Fruit fly (Drosophila melanogaster) whole organism, embryonic: ENCODE measurements around the gene Vta1.
A peak's percentile ranks its signal among the peaks of the same experiment; 100 is the strongest.

Experiments used
- BEAF-32 ChIP-seq: fragments of 200-800 bp; sonication (Bioruptor generic); optimal IDR thresholded peaks from 3 replicates; lab custom pipeline; 2017; ENCODE audit warnings: missing biosample characterization, missing genetic modification characterization, mild to moderate bottlenecking, moderate library complexity, missing genetic modification reagents
- Bgb ChIP-seq: fragments of 200-800 bp; sonication (Bioruptor generic); IDR thresholded peaks from 2 replicates; pipeline ENCODE4 v1.3.6; 2022; ENCODE audit warnings: missing biosample characterization, missing genetic modification characterization; ENCODE audit not compliant: partially characterized antibody
- CG10267 ChIP-seq: fragments of 200-800 bp; sonication (Bioruptor generic); optimal IDR thresholded peaks from 2 replicates; lab custom pipeline; 2018; ENCODE audit warnings: missing biosample characterization, mild to moderate bottlenecking, missing genetic modification characterization, moderate library complexity
- CG10321 ChIP-seq: fragments of 200-800 bp; sonication (Bioruptor generic); IDR thresholded peaks from 2 replicates; pipeline ENCODE4 v1.3.6; 2022; ENCODE audit warnings: missing biosample characterization, missing genetic modification characterization
- CG10431 ChIP-seq: fragments of 200-800 bp; sonication (Bioruptor generic); optimal IDR thresholded peaks from 3 replicates; lab custom pipeline; 2018; ENCODE audit warnings: missing biosample characterization, mild to moderate bottlenecking, missing genetic modification characterization
- CG10462 ChIP-seq: fragments of 200-800 bp; sonication (Bioruptor generic); optimal IDR thresholded peaks from 2 replicates; lab custom pipeline; 2016; ENCODE audit warnings: missing biosample characterization, missing genetic modification characterization
- CG12104 ChIP-seq: fragments of 200-800 bp; sonication (Bioruptor generic); optimal IDR thresholded peaks from 3 replicates; lab custom pipeline; 2016; ENCODE audit warnings: missing biosample characterization, missing genetic modification characterization
- CG13775 ChIP-seq: fragments of 200-800 bp; sonication (Bioruptor generic); optimal IDR thresholded peaks from 3 replicates; lab custom pipeline; 2017; ENCODE audit warnings: missing biosample characterization, mild to moderate bottlenecking, missing genetic modification characterization
- CG13894 ChIP-seq: fragments of 200-800 bp; sonication (Bioruptor generic); optimal IDR thresholded peaks from 3 replicates; lab custom pipeline; 2018; ENCODE audit warnings: missing biosample characterization, mild to moderate bottlenecking, missing genetic modification characterization, moderate library complexity
- CG14441 ChIP-seq: fragments of 200-800 bp; sonication (Bioruptor generic); IDR thresholded peaks from 2 replicates; pipeline ENCODE4 v1.3.6; 2022; ENCODE audit warnings: missing biosample characterization, missing genetic modification characterization
- CG14710 ChIP-seq: fragments of 200-800 bp; sonication (Bioruptor generic); optimal IDR thresholded peaks from 3 replicates; lab custom pipeline; 2019; ENCODE audit warnings: missing biosample characterization, mild to moderate bottlenecking, missing genetic modification characterization, moderate library complexity
- CG1529 ChIP-seq: fragments of 200-800 bp; sonication (Bioruptor generic); optimal IDR thresholded peaks from 3 replicates; lab custom pipeline; 2018; ENCODE audit warnings: missing biosample characterization, missing genetic modification characterization
- CG15514 ChIP-seq: fragments of 200-800 bp; sonication (Bioruptor generic); optimal IDR thresholded peaks from 3 replicates; lab custom pipeline; 2017; ENCODE audit warnings: missing biosample characterization, missing genetic modification characterization, mild to moderate bottlenecking, moderate library complexity, missing genetic modification reagents
- CG15601 ChIP-seq: fragments of 200-800 bp; sonication (Bioruptor generic); optimal IDR thresholded peaks from 3 replicates; lab custom pipeline; 2019; ENCODE audit warnings: missing biosample characterization, mild to moderate bottlenecking, missing genetic modification characterization, moderate library complexity
- CG31441 ChIP-seq: fragments of 200-800 bp; sonication (Bioruptor generic); IDR thresholded peaks from 2 replicates; pipeline ENCODE4 v1.3.6; 2022; ENCODE audit warnings: missing biosample characterization, missing genetic modification characterization
- CG3726 ChIP-seq: fragments of 200-800 bp; sonication (Bioruptor generic); IDR thresholded peaks from 3 replicates; pipeline ENCODE4, ENCODE4 v1.3.6; 2022; ENCODE audit warnings: missing biosample characterization, missing genetic modification characterization
- CG4360 ChIP-seq: fragments of 200-800 bp; sonication (Bioruptor generic); IDR thresholded peaks from 2 replicates; pipeline ENCODE4 v1.3.6; 2022; ENCODE audit warnings: missing biosample characterization, missing genetic modification characterization
- CG5180 ChIP-seq: fragments of 200-800 bp; sonication (Bioruptor generic); optimal IDR thresholded peaks from 3 replicates; lab custom pipeline; 2017; ENCODE audit warnings: missing biosample characterization, missing genetic modification characterization, mild to moderate bottlenecking, moderate library complexity, missing genetic modification reagents
- CG6791 ChIP-seq: fragments of 200-800 bp; sonication (Bioruptor generic); IDR thresholded peaks from 3 replicates; pipeline ENCODE4 v1.3.6; 2022; ENCODE audit warnings: missing biosample characterization, missing genetic modification characterization; ENCODE audit not compliant: partially characterized antibody
- CG9727 ChIP-seq: fragments of 200-800 bp; sonication (Bioruptor generic); optimal IDR thresholded peaks from 3 replicates; lab custom pipeline; 2017; ENCODE audit warnings: missing biosample characterization, mild to moderate bottlenecking, missing genetic modification characterization
- CG9797 ChIP-seq: fragments of 200-800 bp; sonication (Bioruptor generic); optimal IDR thresholded peaks from 3 replicates; lab custom pipeline; 2018; ENCODE audit warnings: missing biosample characterization, mild to moderate bottlenecking, missing genetic modification characterization
- D ChIP-seq, 2 experiments: fragments of 200-800 bp in 1 of 2; fragments of >200 bp in 1 of 2; sonication (Bioruptor generic) in 1 of 2; optimal IDR thresholded peaks; 2 replicates in 1 of 2; 3 replicates in 1 of 2; lab custom pipeline; 2017; ENCODE audit warnings: mild to moderate bottlenecking in 1 of 2, missing biosample characterization in 1 of 2, missing genetic modification characterization in 1 of 2, missing genetic modification reagents in 1 of 2
- Dad ChIP-seq: fragments of 200-800 bp; sonication (Bioruptor generic); optimal IDR thresholded peaks from 3 replicates; lab custom pipeline; 2016; ENCODE audit warnings: missing biosample characterization, missing genetic modification characterization
- Drgx ChIP-seq: fragments of 200-800 bp; sonication (Bioruptor generic); IDR thresholded peaks from 2 replicates; pipeline ENCODE4 v1.3.6; 2022; ENCODE audit warnings: missing biosample characterization, missing genetic modification characterization
- Ets97D ChIP-seq: fragments of 200-800 bp; sonication (Bioruptor generic); optimal IDR thresholded peaks from 3 replicates; lab custom pipeline; 2016; ENCODE audit warnings: missing biosample characterization, missing genetic modification characterization
- HLHmδ ChIP-seq: fragments of 200-800 bp; sonication (Bioruptor generic); optimal IDR thresholded peaks from 2 replicates; lab custom pipeline; 2018; ENCODE audit warnings: missing biosample characterization, mild to moderate bottlenecking, missing genetic modification characterization, moderate library complexity
- MBD-R2 ChIP-seq: fragments of 200-800 bp; sonication (Bioruptor generic); IDR thresholded peaks from 2 replicates; pipeline ENCODE4 v1.3.6; 2022; ENCODE audit warnings: missing biosample characterization, missing genetic modification characterization
- Mes4 ChIP-seq: fragments of 200-800 bp; sonication (Bioruptor generic); optimal IDR thresholded peaks from 2 replicates; lab custom pipeline; 2016; ENCODE audit warnings: missing biosample characterization, missing genetic modification characterization
- NC2α ChIP-seq: fragments of 200-800 bp; sonication (Bioruptor generic); optimal IDR thresholded peaks from 2 replicates; lab custom pipeline; 2016; ENCODE audit warnings: missing biosample characterization, missing genetic modification characterization
- Oaz ChIP-seq: fragments of 200-800 bp; sonication (Bioruptor generic); IDR thresholded peaks from 2 replicates; pipeline ENCODE4 v1.3.6; 2022; ENCODE audit warnings: missing biosample characterization, missing genetic modification characterization
- Scr ChIP-seq: fragments of 200-800 bp; sonication (Bioruptor generic); IDR thresholded peaks from 2 replicates; pipeline ENCODE4 v1.3.6; 2022; ENCODE audit warnings: missing biosample characterization, missing genetic modification characterization; ENCODE audit not compliant: partially characterized antibody
- Sry-β ChIP-seq: fragments of 200-800 bp; sonication (Bioruptor generic); optimal IDR thresholded peaks from 2 replicates; lab custom pipeline; 2018; ENCODE audit warnings: missing biosample characterization, mild to moderate bottlenecking, missing genetic modification characterization, moderate library complexity
- Taf1 ChIP-seq: fragments of 200-800 bp; sonication (Bioruptor generic); IDR thresholded peaks from 2 replicates; pipeline ENCODE4 v1.3.6; 2022; ENCODE audit warnings: missing biosample characterization, missing genetic modification characterization
- grau ChIP-seq: fragments of 200-800 bp; optimal IDR thresholded peaks from 3 replicates; lab custom pipeline; 2019; ENCODE audit warnings: missing biosample characterization, mild to moderate bottlenecking, missing genetic modification characterization, moderate library complexity
- hkb ChIP-seq, 2 experiments: fragments of 200-800 bp in 1 of 2; fragments of >200 bp in 1 of 2; sonication (Bioruptor generic) in 1 of 2; IDR thresholded peaks in 1 of 2; optimal IDR thresholded peaks in 1 of 2; 2 replicates each; pipeline versions ENCODE4 v1.3.6 to Lab custom; 2017 to 2022; ENCODE audit warnings: missing biosample characterization in 1 of 2, missing genetic modification characterization in 1 of 2
- klu ChIP-seq: fragments of 200-800 bp; sonication (Bioruptor generic); IDR thresholded peaks from 2 replicates; pipeline ENCODE4 v1.3.6; 2022; ENCODE audit warnings: missing biosample characterization, missing genetic modification characterization
- lab ChIP-seq: fragments of 200-800 bp; sonication (Bioruptor generic); optimal IDR thresholded peaks from 3 replicates; lab custom pipeline; 2017; ENCODE audit warnings: missing biosample characterization, missing genetic modification characterization, mild to moderate bottlenecking, moderate library complexity, missing genetic modification reagents
- mld ChIP-seq: fragments of 200-800 bp; sonication (Bioruptor generic); IDR thresholded peaks from 3 replicates; pipeline ENCODE4 v1.3.6; 2022; ENCODE audit warnings: missing biosample characterization, missing genetic modification characterization; ENCODE audit not compliant: partially characterized antibody
- nerfin-2 ChIP-seq: fragments of 200-800 bp; sonication (Bioruptor generic); IDR thresholded peaks from 2 replicates; pipeline ENCODE4 v1.3.6; 2022; ENCODE audit warnings: missing biosample characterization, missing genetic modification characterization; ENCODE audit not compliant: partially characterized antibody
- pan ChIP-seq, 4 experiments: fragments of >200 bp in 3 of 4; fragments of 200-800 bp in 1 of 4; sonication (Bioruptor generic) in 1 of 4; optimal IDR thresholded peaks in 3 of 4; IDR thresholded peaks in 1 of 4; 2 replicates each; pipeline versions ENCODE4 v1.3.6 to Lab custom; 2017 to 2022; ENCODE audit warnings: missing biosample characterization in 2 of 4, missing genetic modification characterization in 2 of 4, mixed read lengths in 1 of 4
- phol ChIP-seq: fragments of 200-800 bp; sonication (Bioruptor generic); optimal IDR thresholded peaks from 3 replicates; lab custom pipeline; 2018; ENCODE audit warnings: missing biosample characterization, mild to moderate bottlenecking, missing genetic modification characterization, moderate library complexity
- row ChIP-seq: fragments of 200-800 bp; sonication (Bioruptor generic); IDR thresholded peaks from 3 replicates; pipeline ENCODE4 v1.3.6; 2022; ENCODE audit warnings: missing biosample characterization, missing genetic modification characterization
- sc ChIP-seq, 3 experiments: fragments of >200 bp in 2 of 3; fragments of 200-800 bp in 1 of 3; sonication (Bioruptor generic) in 1 of 3; optimal IDR thresholded peaks; 2 replicates in 2 of 3; 3 replicates in 1 of 3; lab custom pipeline; 2017; ENCODE audit warnings: mild to moderate bottlenecking in 1 of 3, missing biosample characterization in 1 of 3, missing genetic modification characterization in 1 of 3, missing genetic modification reagents in 1 of 3
- z ChIP-seq: fragments of 200-800 bp; sonication (Bioruptor generic); IDR thresholded peaks from 3 replicates; pipeline ENCODE4 v1.3.6; 2022; ENCODE audit warnings: missing biosample characterization, missing genetic modification characterization

Vta1 gene

dm6 chr3L:1602833-1603128 lies 49.9 kb downstream of the Vta1 start, which contains the start of the genes CG18170 and CG33791:
TSS of gene CG18170 (plus strand) at chr3L:1602954.
TSS of gene CG33791 (plus strand) at chr3L:1602954.
- peak; percentile 54 for TF ChIP-seq CG10267 (tag; lab: Kevin White, UChicago)
- TF ChIP-seq row (GFP tag; lab: Robert Waterston, UW): 0 out of 3 replicates have a peak, but pooled peaks have one; percentile 0
- TF ChIP-seq phol (tag; lab: Kevin White, UChicago): no peak
- TF ChIP-seq Dad (GFP tag; lab: Kevin White, UChicago): no peak
- peak; percentile 98 for TF ChIP-seq CG15514 (GFP tag; lab: Kevin White, UChicago)
- peak; percentile 8 for TF ChIP-seq hkb (optimal IDR thresholded peaks at IDR 0.05; lab: Kevin White, UChicago)
- TF ChIP-seq hkb (GFP tag; IDR thresholded peaks at IDR 0.05; lab: Robert Waterston, UW): no peak
- TF ChIP-seq CG13894 (tag; lab: Kevin White, UChicago): no peak
- no peak for TF ChIP-seq CG10462 (GFP tag; lab: Kevin White, UChicago)
- peak; percentile 17 for TF ChIP-seq CG15601
- peak; percentile 19 for TF ChIP-seq CG9727 (GFP tag; lab: Kevin White, UChicago)
- TF ChIP-seq CG3726 (GFP tag; lab: Robert Waterston, UW): no peak
- no peak for TF ChIP-seq NC2α
- TF ChIP-seq CG13775 (GFP tag; lab: Kevin White, UChicago): peak; percentile 11
- peak; percentile 39 for TF ChIP-seq CG9797 (GFP tag; lab: Kevin White, UChicago)
- 0 out of 2 replicates have a peak, but pooled peaks have one; percentile 9 for TF ChIP-seq CG31441 (GFP tag; lab: Robert Waterston, UW)
- no peak for TF ChIP-seq HLHmδ (GFP tag; lab: Kevin White, UChicago)
- TF ChIP-seq Scr: 0 out of 2 replicates have a peak, but pooled peaks have one; percentile 3
- peak; percentile 52 for TF ChIP-seq Ets97D (GFP tag; lab: Kevin White, UChicago)
- TF ChIP-seq sc (optimal IDR thresholded peaks at IDR 0.05; lab: Kevin White, UChicago): no peak
- peak; percentile 1 for TF ChIP-seq sc (GFP tag; optimal IDR thresholded peaks at IDR 0.05; lab: Kevin White, UChicago)
- no peak for TF ChIP-seq z (GFP tag; lab: Robert Waterston, UW)
- TF ChIP-seq MBD-R2 (GFP tag; lab: Robert Waterston, UW): 0 out of 2 replicates have a peak, but pooled peaks have one; percentile 1

- TF ChIP-seq mld (GFP tag; lab: Robert Waterston, UW) (0 out of 3 replicates have a peak, but pooled peaks have one; percentile 42), CG9797 (GFP tag; lab: Kevin White, UChicago) (peak; percentile 74), CG1529 (GFP tag; lab: Kevin White, UChicago) (peak; percentile 27), CG5180 (GFP tag; lab: Kevin White, UChicago) (no peak), Sry-β (GFP tag; lab: Kevin White, UChicago) (peak; percentile 30), D (optimal IDR thresholded peaks at IDR 0.05; lab: Kevin White, UChicago) (no peak), D (GFP tag; optimal IDR thresholded peaks at IDR 0.05; lab: Kevin White, UChicago) (peak; percentile 14), Bgb (GFP tag; lab: Robert Waterston, UW) (peak; percentile 27; the same call in 1 of the 2 replicates), lab (GFP tag; lab: Kevin White, UChicago) (peak; percentile 42), CG14710 (peak; percentile 57), CG10431 (GFP tag; lab: Kevin White, UChicago) (peak; percentile 51), CG12104 (peak; percentile 88), Taf1 (GFP tag; lab: Robert Waterston, UW) (no peak), BEAF-32 (peak; percentile 12), pan (optimal IDR thresholded peaks at IDR 0.05; lab: Kevin White, UChicago) (no peak), pan (GFP tag; optimal IDR thresholded peaks at IDR 0.05 in 1 of 2, IDR thresholded peaks at IDR 0.05 in 1 of 2) (no peak), Oaz (GFP tag; lab: Robert Waterston, UW) (no peak), grau (tag; lab: Kevin White, UChicago) (peak; percentile 37), Drgx (GFP tag; lab: Robert Waterston, UW) (no peak), CG3726 (GFP tag; lab: Robert Waterston, UW) (no peak), CG6791 (GFP tag; lab: Robert Waterston, UW) (no peak), CG10321 (GFP tag; lab: Robert Waterston, UW) (no peak), row (GFP tag; lab: Robert Waterston, UW) (peak; percentile 71), klu (GFP tag; lab: Robert Waterston, UW) (no peak), Mes4 (no peak), CG14441 (no peak), CG31441 (GFP tag; lab: Robert Waterston, UW) (peak; percentile 54), nerfin-2 (GFP tag; lab: Robert Waterston, UW) (0 out of 2 replicates have a peak, but pooled peaks have one; percentile 6), CG4360 (GFP tag; lab: Robert Waterston, UW) (no peak)
Measured at dm6 chr3L:1602064-1602832, 50.5 kb downstream of the Vta1 start, which contains the start of gene CG12104. TSS of gene CG12104 (minus strand) at chr3L:1602674.
